Worm (Caenorhabditis elegans) whole organism, L3 larva: ENCODE data around the gene lron-10.

Source experiments
- R02D3.7 ChIP-seq: fragments of 150-350 bp; optimal IDR thresholded peaks from 2 replicates; lab custom pipeline; 2014; ENCODE audit warnings: missing biosample characterization, missing genetic modification characterization
- ZK546.5 ChIP-seq: sonication (generic microtip); optimal IDR thresholded peaks from 2 replicates; lab custom pipeline; 2017; ENCODE audit warnings: missing biosample characterization, missing genetic modification characterization
- ama-1 ChIP-seq: fragments of 150-350 bp; optimal IDR thresholded peaks from 2 replicates; lab custom pipeline; 2018
- ceh-82 ChIP-seq: fragments of 150-350 bp; optimal IDR thresholded peaks from 2 replicates; lab custom pipeline; 2014; ENCODE audit warnings: missing biosample characterization, missing genetic modification characterization
- ceh-9 ChIP-seq: sonication (generic microtip); optimal IDR thresholded peaks from 2 replicates; lab custom pipeline; 2018; ENCODE audit warnings: missing biosample characterization, missing genetic modification characterization
- daf-12 ChIP-seq: fragments of 150-350 bp; optimal IDR thresholded peaks from 2 replicates; lab custom pipeline; 2014; ENCODE audit warnings: missing biosample characterization, missing genetic modification reagents, missing genetic modification characterization
- egl-27 ChIP-seq: sonication (generic microtip); optimal IDR thresholded peaks from 4 replicates; lab custom pipeline; 2017; ENCODE audit warnings: missing biosample characterization, missing genetic modification reagents, missing genetic modification characterization
- egl-5 ChIP-seq: fragments of 150-350 bp; optimal IDR thresholded peaks from 2 replicates; lab custom pipeline; 2017; ENCODE audit warnings: missing biosample characterization, missing genetic modification reagents, missing genetic modification characterization, inconsistent platforms
- elt-1 ChIP-seq: fragments of 150-350 bp; optimal IDR thresholded peaks from 2 replicates; lab custom pipeline; 2014; ENCODE audit warnings: missing biosample characterization, missing genetic modification characterization
- elt-2 ChIP-seq: sonication (generic microtip); optimal IDR thresholded peaks from 2 replicates; lab custom pipeline; 2016; ENCODE audit warnings: missing genetic modification reagents, mild to moderate bottlenecking, missing genetic modification characterization, missing compliant biosample characterization
- elt-3 ChIP-seq, 3 experiments: fragments of 150-350 bp in 1 of 3; sonication (generic microtip) in 2 of 3; optimal IDR thresholded peaks; 2 replicates in 2 of 3; 4 replicates in 1 of 3; lab custom pipeline; 2014 to 2017; ENCODE audit warnings: missing biosample characterization in 3 of 3, missing genetic modification characterization in 3 of 3
- fkh-10 ChIP-seq: sonication (generic microtip); optimal IDR thresholded peaks from 2 replicates; lab custom pipeline; 2017; ENCODE audit warnings: missing biosample characterization, missing genetic modification reagents, missing genetic modification characterization
- fkh-2 ChIP-seq: fragments of 150-350 bp; optimal IDR thresholded peaks from 2 replicates; lab custom pipeline; 2014; ENCODE audit warnings: missing biosample characterization, missing genetic modification reagents, missing genetic modification characterization
- fos-1 ChIP-seq: fragments of 150-350 bp; optimal IDR thresholded peaks from 2 replicates; lab custom pipeline; 2014; ENCODE audit warnings: missing biosample characterization, missing genetic modification characterization
- jun-1 ChIP-seq: fragments of 150-350 bp; optimal IDR thresholded peaks from 2 replicates; lab custom pipeline; 2014; ENCODE audit warnings: missing biosample characterization, missing genetic modification reagents, missing genetic modification characterization
- lin-15B ChIP-seq: fragments of 150-350 bp; optimal IDR thresholded peaks from 2 replicates; lab custom pipeline; 2014; ENCODE audit warnings: missing biosample characterization, missing genetic modification characterization
- lin-39 ChIP-seq: fragments of 150-350 bp; optimal IDR thresholded peaks from 2 replicates; lab custom pipeline; 2018; ENCODE audit warnings: missing biosample characterization, missing genetic modification reagents, missing genetic modification characterization
- lsy-12 ChIP-seq: sonication (generic microtip); optimal IDR thresholded peaks from 2 replicates; lab custom pipeline; 2016; ENCODE audit warnings: mild to moderate bottlenecking, missing genetic modification characterization, missing compliant biosample characterization
- mdl-1 ChIP-seq: fragments of 150-350 bp; optimal IDR thresholded peaks from 2 replicates; lab custom pipeline; 2014; ENCODE audit warnings: missing biosample characterization, missing genetic modification characterization
- mml-1 ChIP-seq: fragments of 150-350 bp; sonication (generic microtip); optimal IDR thresholded peaks from 3 replicates; lab custom pipeline; 2014; ENCODE audit warnings: missing biosample characterization, missing genetic modification characterization
- nfya-1 ChIP-seq: sonication (generic microtip); optimal IDR thresholded peaks from 2 replicates; lab custom pipeline; 2017; ENCODE audit warnings: missing genetic modification characterization, mild to moderate bottlenecking, missing compliant biosample characterization, antibody characterized with exemption, moderate library complexity; ENCODE audit not compliant: insufficient read depth
- nhr-11 ChIP-seq: fragments of 150-350 bp; optimal IDR thresholded peaks from 2 replicates; lab custom pipeline; 2014; ENCODE audit warnings: missing biosample characterization, missing genetic modification characterization
- nhr-12 ChIP-seq: fragments of 150-350 bp; optimal IDR thresholded peaks from 2 replicates; lab custom pipeline; 2014; ENCODE audit warnings: missing biosample characterization, missing genetic modification characterization
- nhr-23 ChIP-seq: fragments of 150-350 bp; optimal IDR thresholded peaks from 2 replicates; lab custom pipeline; 2014; ENCODE audit warnings: missing biosample characterization, missing genetic modification reagents, missing genetic modification characterization
- nhr-25 ChIP-seq: sonication (generic microtip); optimal IDR thresholded peaks from 2 replicates; lab custom pipeline; 2017; ENCODE audit warnings: missing biosample characterization, missing genetic modification characterization
- nhr-67 ChIP-seq: fragments of 150-350 bp; optimal IDR thresholded peaks from 2 replicates; lab custom pipeline; 2014; ENCODE audit warnings: missing biosample characterization, missing genetic modification characterization
- nhr-77 ChIP-seq: fragments of 150-350 bp; optimal IDR thresholded peaks from 2 replicates; lab custom pipeline; 2014; ENCODE audit warnings: missing biosample characterization, missing genetic modification characterization
- pha-4 ChIP-seq: fragments of 150-350 bp; optimal IDR thresholded peaks from 2 replicates; lab custom pipeline; 2014; ENCODE audit warnings: missing biosample characterization, missing genetic modification reagents, missing genetic modification characterization
- pqm-1 ChIP-seq: fragments of 150-350 bp; optimal IDR thresholded peaks from 2 replicates; lab custom pipeline; 2017; ENCODE audit warnings: missing biosample characterization, missing genetic modification characterization, inconsistent platforms
- sea-2 ChIP-seq: fragments of 150-350 bp; sonication (generic microtip); optimal IDR thresholded peaks from 4 replicates; lab custom pipeline; 2014; ENCODE audit warnings: missing biosample characterization, missing genetic modification reagents, missing genetic modification characterization
- skn-1 ChIP-seq: fragments of 150-350 bp; optimal IDR thresholded peaks from 2 replicates; lab custom pipeline; 2014; ENCODE audit warnings: missing biosample characterization, missing genetic modification characterization
- snpc-4 ChIP-seq: fragments of 150-350 bp; optimal IDR thresholded peaks from 2 replicates; lab custom pipeline; 2014; ENCODE audit warnings: missing biosample characterization, missing genetic modification characterization
- unc-62 ChIP-seq: fragments of 150-350 bp; sonication (generic microtip); optimal IDR thresholded peaks from 4 replicates; lab custom pipeline; 2014; ENCODE audit warnings: missing biosample characterization, missing genetic modification reagents, missing genetic modification characterization
- zag-1 ChIP-seq: fragments of 150-350 bp; optimal IDR thresholded peaks from 2 replicates; lab custom pipeline; 2014; ENCODE audit warnings: missing biosample characterization, missing genetic modification characterization
- ztf-4 ChIP-seq: fragments of 150-350 bp; optimal IDR thresholded peaks from 2 replicates; lab custom pipeline; 2014; ENCODE audit warnings: missing biosample characterization, missing genetic modification characterization

Gene lron-10

ce11 chrIII:10592074-10592473, 29.1 kb downstream of the lron-10 start:
- TF ChIP-seq ztf-4 (tag; lab: Kevin White, UChicago) (no peak), fkh-10 (GFP tag; lab: Kevin White, UChicago) (no peak), skn-1 (tag; lab: Kevin White, UChicago) (no peak), ama-1 (lab: Kevin White, UChicago) (no peak), mml-1 (tag; lab: Kevin White, UChicago) (no peak), unc-62 (GFP tag; lab: Kevin White, UChicago) (no peak), fos-1 (tag; lab: Kevin White, UChicago) (no peak), fkh-2 (no peak), ZK546.5 (no peak), nhr-67 (tag; lab: Kevin White, UChicago) (no peak), sea-2 (no peak), lin-15B (tag; lab: Kevin White, UChicago) (no peak), lin-39 (tag; lab: Kevin White, UChicago) (no peak), jun-1 (tag; lab: Kevin White, UChicago) (no peak), elt-3 (tag; optimal IDR thresholded peaks at IDR 0.05; lab: Kevin White, UChicago) (no peak), ceh-82 (tag; lab: Kevin White, UChicago) (no peak), egl-27 (no peak), pqm-1 (tag; lab: Kevin White, UChicago) (no peak)
- TF ChIP-seq, all 47 proteins: peak for 0

- TF ChIP-seq pqm-1 (tag; lab: Kevin White, UChicago) = no peak
- no peak for TF ChIP-seq ztf-4 (tag; lab: Kevin White, UChicago)
- no peak for TF ChIP-seq jun-1 (tag; lab: Kevin White, UChicago)
- TF ChIP-seq nhr-11 = no peak
- TF ChIP-seq skn-1 (tag; lab: Kevin White, UChicago) = no peak
- TF ChIP-seq fos-1 (tag; lab: Kevin White, UChicago) = no peak
- TF ChIP-seq elt-2 (tag; lab: Kevin White, UChicago) = no peak
- no peak for TF ChIP-seq R02D3.7 (tag; lab: Kevin White, UChicago)
- TF ChIP-seq nfya-1 (tag; lab: Kevin White, UChicago) = no peak
These were observed 34.9 kb downstream of the lron-10 start, which contains the start of gene Y45F3A.5 for ce11 chrIII:10586243-10586642. TSS of gene Y45F3A.5 (minus strand) at chrIII:10586343.

ce11 chrIII:10583483-10583882, 37.7 kb downstream of the lron-10 start:
- TF ChIP-seq daf-12 = no peak
- no peak for TF ChIP-seq mml-1 (tag; lab: Kevin White, UChicago)
- TF ChIP-seq nhr-12 (tag; lab: Kevin White, UChicago) = no peak
- TF ChIP-seq egl-5 = no peak
- TF ChIP-seq pha-4 (tag; lab: Kevin White, UChicago) = no peak
- TF ChIP-seq fkh-2 = no peak
- TF ChIP-seq ceh-9 (tag; lab: Kevin White, UChicago) = no peak
- no peak for TF ChIP-seq elt-1
- no peak for TF ChIP-seq nfya-1 (tag; lab: Kevin White, UChicago)
- TF ChIP-seq nhr-23 (tag; lab: Kevin White, UChicago) = no peak

- TF ChIP-seq snpc-4 (tag; lab: Kevin White, UChicago) = peak; percentile 24
- TF ChIP-seq lsy-12 = no peak
- TF ChIP-seq, all 47 proteins: peak for 1
These were observed 41.0 kb downstream of the lron-10 start for ce11 chrIII:10580206-10580605.

ce11 chrIII:10578873-10579272, 42.3 kb downstream of the lron-10 start:
- TF ChIP-seq skn-1 (tag; lab: Kevin White, UChicago) (no peak), daf-12 (no peak), R02D3.7 (tag; lab: Kevin White, UChicago) (no peak), mdl-1 (tag; lab: Kevin White, UChicago) (no peak), elt-3 (tag; optimal IDR thresholded peaks at IDR 0.05; lab: Kevin White, UChicago) (no peak), nhr-77 (tag; lab: Kevin White, UChicago) (no peak)
- TF ChIP-seq, all 47 proteins: peak for 0

- TF ChIP-seq zag-1 = no peak
- peak; percentile 49 for TF ChIP-seq nhr-25 (tag; lab: Kevin White, UChicago)
- no peak for TF ChIP-seq fos-1 (tag; lab: Kevin White, UChicago)
These were observed 43.4 kb downstream of the lron-10 start for ce11 chrIII:10577782-10578181.
